Worm (Caenorhabditis elegans): Measurements from ENCODE around the gene rab-35.

Gene rab-35

ce11 chrIII:11337627-11338026, 26.3 kb upstream of the rab-35 start:
- peak; percentile 71 for TF ChIP-seq nfya-1 (tag; optimal IDR thresholded peaks at IDR 0.05)
- TF ChIP-seq ceh-6 (GFP tag; optimal IDR thresholded peaks at IDR 0.05) = no peak
- no peak for TF ChIP-seq unc-3 (GFP tag; conservative IDR thresholded peaks at IDR 0.05)
- TF ChIP-seq unc-3 (tag; optimal IDR thresholded peaks at IDR 0.05) = no peak

ce11 chrIII:11336072-11336471, 24.7 kb upstream of the rab-35 start:
- TF ChIP-seq pha-4 (tag; optimal IDR thresholded peaks at IDR 0.05) (no peak), che-1 (tag; optimal IDR thresholded peaks at IDR 0.05) (no peak), hlh-30 (tag; optimal IDR thresholded peaks at IDR 0.05; ENCODE audit: insufficient read depth) (no peak), elt-4 (tag; optimal IDR thresholded peaks at IDR 0.05) (no peak), ref-2 (tag; optimal IDR thresholded peaks at IDR 0.05) (no peak), ahr-1 (tag; optimal IDR thresholded peaks at IDR 0.05) (no peak)

DNA sequence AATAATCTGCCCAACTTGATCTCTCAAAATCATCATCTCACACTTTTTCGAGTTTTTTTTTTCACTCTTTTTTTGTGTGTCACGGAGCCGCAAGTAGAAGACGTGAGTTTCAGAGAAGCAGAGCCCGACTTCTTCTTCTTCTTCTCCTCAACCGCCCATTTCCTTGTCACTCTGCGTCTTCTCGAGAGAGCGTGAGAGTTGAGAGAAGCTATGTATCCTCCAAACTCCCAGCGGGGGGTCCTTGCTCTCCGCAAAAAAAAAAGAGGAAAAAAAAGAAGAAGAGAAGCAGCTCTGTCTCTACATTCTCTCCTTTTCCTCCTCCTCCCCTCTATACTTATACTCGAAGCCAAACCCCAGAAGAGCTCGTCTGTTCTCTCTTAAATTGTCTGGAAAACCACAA, 23.0 kb upstream of the rab-35 start:
- TF ChIP-seq ceh-18 (tag; optimal IDR thresholded peaks at IDR 0.05) (peak; percentile 28), ref-2 (tag; optimal IDR thresholded peaks at IDR 0.05) (peak; percentile 40), unc-42 (tag; optimal IDR thresholded peaks at IDR 0.05) (peak; percentile 48), ceh-31 (tag; optimal IDR thresholded peaks at IDR 0.05) (peak; percentile 24), ztf-16 (tag; optimal IDR thresholded peaks at IDR 0.05) (no peak), dve-1 (tag; optimal IDR thresholded peaks at IDR 0.05) (no peak)

ce11 chrIII:11333032-11333732, 21.8 kb upstream of the rab-35 start, which contains the start of gene T28D6.5:
Gene T28D6.5 (plus strand): TSS chrIII:11333682.
- TF ChIP-seq dve-1 (tag; optimal IDR thresholded peaks at IDR 0.05) = no peak
- peak; percentile 85 for TF ChIP-seq unc-42 (tag; optimal IDR thresholded peaks at IDR 0.05)

ce11 chrIII:11332306-11332705, 20.9 kb upstream of the rab-35 start:
- TF ChIP-seq ceh-24 (tag; optimal IDR thresholded peaks at IDR 0.05) (no peak), ceh-2 (tag; optimal IDR thresholded peaks at IDR 0.05) (no peak), C08G9.2 (tag; optimal IDR thresholded peaks at IDR 0.05) (no peak), tbx-2 (tag; optimal IDR thresholded peaks at IDR 0.05) (no peak), lin-11 (tag; optimal IDR thresholded peaks at IDR 0.05) (no peak)

- no peak for TF ChIP-seq ceh-6 (GFP tag; optimal IDR thresholded peaks at IDR 0.05)
- TF ChIP-seq elt-4 (tag; optimal IDR thresholded peaks at IDR 0.05) = no peak
- TF ChIP-seq mec-3 (tag; optimal IDR thresholded peaks at IDR 0.05; ENCODE audit: borderline replicate concordance) = no peak
- no peak for TF ChIP-seq hlh-8 (tag; optimal IDR thresholded peaks at IDR 0.05)
- no peak for TF ChIP-seq tbx-2 (tag; optimal IDR thresholded peaks at IDR 0.05)
- TF ChIP-seq hlh-13 (GFP tag; optimal IDR thresholded peaks at IDR 0.05) = no peak
- no peak for TF ChIP-seq hlh-30 (tag; optimal IDR thresholded peaks at IDR 0.05; ENCODE audit: insufficient read depth)
- no peak for TF ChIP-seq C08G9.2 (tag; optimal IDR thresholded peaks at IDR 0.05)
- TF ChIP-seq C38D4.7 (GFP tag; optimal IDR thresholded peaks at IDR 0.05) = no peak
- no peak for TF ChIP-seq pha-2 (tag; optimal IDR thresholded peaks at IDR 0.05)
- TF ChIP-seq K02D7.2 (tag; optimal IDR thresholded peaks at IDR 0.05) = no peak
- no peak for TF ChIP-seq gmeb-2 (tag; optimal IDR thresholded peaks at IDR 0.05)
- TF ChIP-seq ceh-9 (tag; optimal IDR thresholded peaks at IDR 0.05) = no peak
- no peak for TF ChIP-seq ref-2 (tag; optimal IDR thresholded peaks at IDR 0.05)
- TF ChIP-seq hlh-6 (tag; optimal IDR thresholded peaks at IDR 0.05) = no peak
- TF ChIP-seq zip-5 (tag; optimal IDR thresholded peaks at IDR 0.05) = no peak
Observed at ce11 chrIII:11324093-11324492, 12.7 kb upstream of the rab-35 start.
